Fruit fly (Drosophila melanogaster) whole organism, pupa: Measurements from ENCODE around the gene Wsck.

Source experiments
- CG14655 ChIP-seq: fragments of 200-800 bp; sonication (Bioruptor generic); optimal IDR thresholded peaks from 3 replicates; lab custom pipeline; 2017; ENCODE audit warnings: mild to moderate bottlenecking, missing biosample characterization, missing genetic modification reagents, missing genetic modification characterization
- CG17806 ChIP-seq: fragments of 200-800 bp; sonication (Bioruptor generic); optimal IDR thresholded peaks from 2 replicates; lab custom pipeline; 2018; ENCODE audit warnings: missing biosample characterization, mild to moderate bottlenecking, missing genetic modification characterization, moderate library complexity
- CG8159 ChIP-seq: fragments of 200-800 bp; sonication (Bioruptor generic); optimal IDR thresholded peaks from 3 replicates; lab custom pipeline; 2018; ENCODE audit warnings: missing biosample characterization, mild to moderate bottlenecking, missing genetic modification characterization, moderate library complexity
- CG8301 ChIP-seq: fragments of 200-800 bp; sonication (Bioruptor generic); optimal IDR thresholded peaks from 2 replicates; lab custom pipeline; 2018; ENCODE audit warnings: missing biosample characterization, mild to moderate bottlenecking, missing genetic modification characterization
- D1 ChIP-seq: fragments of 200-800 bp; sonication (Bioruptor generic); optimal IDR thresholded peaks from 2 replicates; lab custom pipeline; 2018; ENCODE audit warnings: missing biosample characterization, mild to moderate bottlenecking, missing genetic modification characterization, moderate library complexity
- EcR ChIP-seq: fragments of 200-800 bp; sonication (Bioruptor generic); optimal IDR thresholded peaks from 3 replicates; lab custom pipeline; 2019; ENCODE audit warnings: missing biosample characterization, missing genetic modification characterization, mild to moderate bottlenecking, moderate library complexity, missing genetic modification reagents

dm6 chr3R:24634957-24635356 lies 5.1 kb upstream of the Wsck start, which contains the start of gene MtnF:
- TF ChIP-seq CG8301 (tag; lab: Kevin White, UChicago) (no peak), CG8159 (tag; lab: Kevin White, UChicago) (no peak), D1 (no peak), CG14655 (no peak), CG17806 (tag; lab: Kevin White, UChicago) (no peak), EcR (GFP tag; lab: Kevin White, UChicago) (no peak)
